Worm (Caenorhabditis elegans) whole organism, L1 larva: Measurements from ENCODE around the gene C50H11.13.

Experiments
- F16B12.6 ChIP-seq: fragments of 150-350 bp; optimal IDR thresholded peaks from 2 replicates; lab custom pipeline; 2014; ENCODE audit warnings: missing biosample characterization, missing genetic modification characterization
- aha-1 ChIP-seq: fragments of 150-350 bp; optimal IDR thresholded peaks from 2 replicates; lab custom pipeline; 2014; ENCODE audit warnings: missing biosample characterization, missing genetic modification characterization
- ama-1 ChIP-seq: fragments of 150-350 bp; optimal IDR thresholded peaks from 2 replicates; lab custom pipeline; 2014
- efl-1 ChIP-seq, 4 experiments: fragments of 150-350 bp; optimal IDR thresholded peaks in 3 of 4; peaks in 1 of 4; 1 replicate in 1 of 4; 2 replicates in 3 of 4; lab custom pipeline; 2014; ENCODE audit warnings: missing biosample characterization in 2 of 4, missing genetic modification characterization in 2 of 4, missing genetic modification reagents in 2 of 4
- egl-27 ChIP-seq, 2 experiments: fragments of 150-350 bp in 1 of 2; sonication (generic microtip); optimal IDR thresholded peaks; 3 replicates each; lab custom pipeline; 2017 to 2018; ENCODE audit warnings: missing biosample characterization in 2 of 2, missing genetic modification characterization in 2 of 2, missing genetic modification reagents in 2 of 2
- fos-1 ChIP-seq: fragments of 150-350 bp; optimal IDR thresholded peaks from 2 replicates; lab custom pipeline; 2014; ENCODE audit warnings: missing biosample characterization, missing genetic modification characterization
- hpl-2 ChIP-seq: fragments of 150-350 bp; optimal IDR thresholded peaks from 2 replicates; lab custom pipeline; 2014; ENCODE audit warnings: missing biosample characterization, missing genetic modification reagents, missing genetic modification characterization
- lin-35 ChIP-seq, 2 experiments: fragments of 150-350 bp; optimal IDR thresholded peaks; 2 replicates each; lab custom pipeline; 2014; ENCODE audit warnings: missing biosample characterization in 2 of 2, missing genetic modification characterization in 2 of 2, missing genetic modification reagents in 2 of 2
- lin-39 ChIP-seq: fragments of 150-350 bp; optimal IDR thresholded peaks from 2 replicates; lab custom pipeline; 2014; ENCODE audit warnings: missing biosample characterization, missing genetic modification reagents, missing genetic modification characterization
- mdl-1 ChIP-seq, 2 experiments: fragments of 150-350 bp; optimal IDR thresholded peaks; 2 replicates each; lab custom pipeline; 2014 to 2017; ENCODE audit warnings: missing biosample characterization in 2 of 2, missing genetic modification characterization in 2 of 2, inconsistent platforms in 1 of 2
- mep-1 ChIP-seq: fragments of 150-350 bp; optimal IDR thresholded peaks from 2 replicates; lab custom pipeline; 2014; ENCODE audit warnings: missing biosample characterization, missing genetic modification characterization
- nhr-11 ChIP-seq: fragments of 150-350 bp; optimal IDR thresholded peaks from 2 replicates; lab custom pipeline; 2014; ENCODE audit warnings: missing biosample characterization, missing genetic modification characterization
- skn-1 ChIP-seq: fragments of 150-350 bp; optimal IDR thresholded peaks from 2 replicates; lab custom pipeline; 2014; ENCODE audit warnings: missing biosample characterization, missing genetic modification characterization

- TF ChIP-seq mdl-1 (tag; optimal IDR thresholded peaks at IDR 0.05; lab: Kevin White, UChicago) (no peak), hpl-2 (GFP tag; lab: Kevin White, UChicago) (no peak), skn-1 (no peak), egl-27 (tag; optimal IDR thresholded peaks at IDR 0.05; lab: Kevin White, UChicago) (no peak), lin-39 (tag; lab: Kevin White, UChicago) (no peak), aha-1 (tag; lab: Kevin White, UChicago) (no peak), nhr-11 (tag; lab: Kevin White, UChicago) (no peak), mep-1 (no peak), efl-1 (optimal IDR thresholded peaks at IDR 0.05; lab: Kevin White, UChicago) (no peak), efl-1 (GFP tag; optimal IDR thresholded peaks at IDR 0.05 in 1 of 2; lab: Kevin White, UChicago) (peak in 1 of 2 experiments; percentile 18), ama-1 (lab: Kevin White, UChicago) (no peak), fos-1 (no peak), F16B12.6 (tag; lab: Kevin White, UChicago) (no peak), lin-35 (GFP tag; optimal IDR thresholded peaks at IDR 0.05; lab: Kevin White, UChicago) (no peak)
These were observed 17.2 kb downstream of the C50H11.13 start, which contains the start of gene C50H11.8 for ce11 chrV:3054254-3054653.
